Worm (Caenorhabditis elegans) whole organism, young adult: ENCODE data around the gene ZK1290.10.

ENCODE experiments used
- B0035.1 ChIP-seq: sonication (generic microtip); optimal IDR thresholded peaks from 2 replicates; lab custom pipeline; 2016; ENCODE audit warnings: missing genetic modification characterization, mild to moderate bottlenecking, missing compliant biosample characterization, missing genotype, missing genetic modification reagents
- F52B5.7 ChIP-seq: sonication (generic microtip); optimal IDR thresholded peaks from 2 replicates; lab custom pipeline; 2016; ENCODE audit warnings: mild to moderate bottlenecking, missing genetic modification characterization, missing compliant biosample characterization
- cebp-1 ChIP-seq, 2 experiments: fragments of 200-800 bp in 1 of 2; sonication (Bioruptor generic) in 1 of 2; sonication (generic microtip) in 1 of 2; IDR thresholded peaks in 1 of 2; optimal IDR thresholded peaks in 1 of 2; 2 replicates each; pipeline versions ENCODE4 v1.3.6 to Lab custom; 2017 to 2022; ENCODE audit warnings: missing compliant biosample characterization in 2 of 2, missing genetic modification characterization in 2 of 2, mild to moderate bottlenecking in 1 of 2, missing genetic modification reagents in 1 of 2, moderate library complexity in 1 of 2
- ceh-100 ChIP-seq: fragments of 200-800 bp; sonication (Bioruptor generic); IDR thresholded peaks from 2 replicates; pipeline ENCODE4 v1.3.6; 2022; ENCODE audit warnings: missing genetic modification reagents, missing genetic modification characterization, missing compliant biosample characterization
- ceh-27 ChIP-seq: fragments of 200-800 bp; sonication (Bioruptor generic); optimal IDR thresholded peaks from 2 replicates; lab custom pipeline; 2018; ENCODE audit warnings: mild to moderate bottlenecking, missing genetic modification characterization, moderate library complexity, missing compliant biosample characterization
- die-1 ChIP-seq: sonication (generic microtip); optimal IDR thresholded peaks from 2 replicates; lab custom pipeline; 2016; ENCODE audit warnings: missing genotype, mild to moderate bottlenecking, missing genetic modification characterization, missing compliant biosample characterization
- dpff-1 ChIP-seq: sonication (generic microtip); optimal IDR thresholded peaks from 2 replicates; lab custom pipeline; 2017; ENCODE audit warnings: mild to moderate bottlenecking, missing genetic modification characterization, missing compliant biosample characterization
- ets-4 ChIP-seq: fragments of 200-800 bp; sonication (Bioruptor generic); optimal IDR thresholded peaks from 2 replicates; lab custom pipeline; 2018; ENCODE audit warnings: mild to moderate bottlenecking, missing genetic modification characterization, missing compliant biosample characterization
- him-1 ChIP-seq: sonication (generic microtip); optimal IDR thresholded peaks from 2 replicates; lab custom pipeline; 2016; ENCODE audit warnings: missing genotype, missing genetic modification reagents, missing genetic modification characterization, missing compliant biosample characterization
- snpc-1.1 ChIP-seq: sonication (generic microtip); optimal IDR thresholded peaks from 2 replicates; lab custom pipeline; 2017; ENCODE audit warnings: missing genetic modification characterization, mild to moderate bottlenecking, missing compliant biosample characterization, antibody characterized with exemption, moderate library complexity, missing genotype, missing genetic modification reagents; ENCODE audit not compliant: insufficient read depth
- ztf-6 ChIP-seq: fragments of 200-800 bp; sonication (Bioruptor generic); IDR thresholded peaks from 2 replicates; pipeline ENCODE4 v1.3.6; 2022; ENCODE audit warnings: missing genetic modification reagents, missing genetic modification characterization, missing compliant biosample characterization

- TF ChIP-seq cebp-1 (GFP tag; IDR thresholded peaks at IDR 0.05; lab: Robert Waterston, UW) (no peak), cebp-1 (tag; optimal IDR thresholded peaks at IDR 0.05; lab: Kevin White, UChicago) (no peak), him-1 (tag; lab: Kevin White, UChicago) (no peak), snpc-1.1 (no peak), ets-4 (GFP tag; lab: Kevin White, UChicago) (no peak), dpff-1 (tag; lab: Kevin White, UChicago) (no peak), ceh-100 (GFP tag; lab: Robert Waterston, UW) (no peak), ceh-27 (no peak), die-1 (no peak), ztf-6 (no peak), F52B5.7 (tag; lab: Kevin White, UChicago) (no peak), B0035.1 (tag; lab: Kevin White, UChicago) (no peak)
Measured at ce11 chrII:7505005-7505404, 48.7 kb downstream of the ZK1290.10 start, which contains the start of gene C28F5.1.
